Worm (Caenorhabditis elegans) whole organism, L4 larva: ENCODE data around the gene atf-7.

Experiments
- D1046.2 ChIP-seq: fragments of 200-800 bp; sonication (Bioruptor generic); IDR thresholded peaks from 2 replicates; pipeline ENCODE4 v1.3.6; 2022; ENCODE audit warnings: missing genetic modification characterization, missing compliant biosample characterization
- aha-1 ChIP-seq: fragments of 150-350 bp; peaks from one replicate; lab custom pipeline; 2014; ENCODE audit warnings: missing biosample characterization, missing genetic modification characterization
- ceh-82 ChIP-seq: sonication (generic microtip); optimal IDR thresholded peaks from 2 replicates; lab custom pipeline; 2017; ENCODE audit warnings: missing biosample characterization, missing genetic modification characterization
- lsy-2 ChIP-seq, 2 experiments: fragments of 150-350 bp in 1 of 2; sonication (generic microtip) in 1 of 2; optimal IDR thresholded peaks; 2 replicates each; lab custom pipeline; 2014 to 2017; ENCODE audit warnings: missing biosample characterization in 2 of 2, missing genetic modification characterization in 2 of 2
- nhr-6 ChIP-seq: fragments of 150-350 bp; optimal IDR thresholded peaks from 2 replicates; lab custom pipeline; 2014; ENCODE audit warnings: missing biosample characterization, missing genetic modification characterization
- unc-39 ChIP-seq: sonication (generic microtip); optimal IDR thresholded peaks from 2 replicates; lab custom pipeline; 2017; ENCODE audit warnings: missing biosample characterization, missing genetic modification characterization
- zip-2 ChIP-seq: fragments of 150-350 bp; optimal IDR thresholded peaks from 2 replicates; lab custom pipeline; 2014; ENCODE audit warnings: missing biosample characterization, missing genetic modification characterization

ce11 chrIII:4468812-4469211 is 30.0 kb downstream of the atf-7 start, which contains the start of gene mstr-2:
- TF ChIP-seq unc-39: no peak
- no peak for TF ChIP-seq lsy-2 (tag; optimal IDR thresholded peaks at IDR 0.05; lab: Kevin White, UChicago)
- no peak for TF ChIP-seq ceh-82 (tag; lab: Kevin White, UChicago)
- TF ChIP-seq nhr-6 (tag; lab: Kevin White, UChicago): no peak
- no peak for TF ChIP-seq aha-1 (tag; lab: Kevin White, UChicago)
- TF ChIP-seq zip-2 (tag; lab: Kevin White, UChicago): no peak
- TF ChIP-seq D1046.2 (GFP tag; lab: Robert Waterston, UW): no peak
